Worm (Caenorhabditis elegans) whole organism, L4 larva: ENCODE measurements around the gene Y54G2A.72.
A peak's percentile ranks its signal among the peaks of the same experiment; 100 is the strongest.
"Not testable (repeated sequence)": the region's sequence is repeated elsewhere in the genome, so short reads cannot be mapped to it uniquely, and the experiment has no call there.

Source experiments
- F26F4.8 ChIP-seq: fragments of 200-800 bp; sonication (Bioruptor generic); conservative IDR thresholded peaks from 2 replicates; pipeline ENCODE4 v1.3.6; 2022; ENCODE audit warnings: missing genetic modification characterization, missing compliant biosample characterization
- F49E8.2 ChIP-seq: sonication (generic microtip); optimal IDR thresholded peaks from 2 replicates; lab custom pipeline; 2016; ENCODE audit warnings: missing compliant biosample characterization, mild to moderate bottlenecking, missing genetic modification characterization, borderline replicate concordance
- T20F7.1 ChIP-seq: fragments of 200-800 bp; sonication (Bioruptor generic); optimal IDR thresholded peaks from 2 replicates; lab custom pipeline; 2018; ENCODE audit warnings: mild to moderate bottlenecking, missing genetic modification characterization, missing compliant biosample characterization
- Y48G9A.11 ChIP-seq: fragments of 200-800 bp; sonication (Bioruptor generic); IDR thresholded peaks from 2 replicates; pipeline ENCODE4 v1.3.6; 2022; ENCODE audit warnings: missing genetic modification reagents, missing genetic modification characterization, missing compliant biosample characterization
- Y75B8A.6 ChIP-seq: fragments of 200-800 bp; sonication (Bioruptor generic); IDR thresholded peaks from 2 replicates; pipeline ENCODE4 v1.3.6; 2022; ENCODE audit warnings: missing genetic modification reagents, missing genetic modification characterization, missing compliant biosample characterization
- attf-4 ChIP-seq: sonication (generic microtip); optimal IDR thresholded peaks from 3 replicates; lab custom pipeline; 2017; ENCODE audit warnings: missing biosample characterization, missing genetic modification characterization
- ceh-28 ChIP-seq: fragments of 150-350 bp; optimal IDR thresholded peaks from 2 replicates; lab custom pipeline; 2014; ENCODE audit warnings: missing biosample characterization, missing genetic modification reagents, missing genetic modification characterization
- ceh-32 ChIP-seq: sonication (generic microtip); optimal IDR thresholded peaks from 2 replicates; lab custom pipeline; 2016; ENCODE audit warnings: mild to moderate bottlenecking, missing genetic modification characterization, missing compliant biosample characterization; ENCODE audit not compliant: poor library complexity
- cey-2 ChIP-seq: sonication (generic microtip); optimal IDR thresholded peaks from 3 replicates; lab custom pipeline; 2017; ENCODE audit warnings: missing genetic modification characterization, mild to moderate bottlenecking, missing compliant biosample characterization, antibody characterized with exemption, borderline replicate concordance; ENCODE audit not compliant: insufficient read depth
- ctbp-1 ChIP-seq: fragments of 200-800 bp; sonication (Bioruptor generic); IDR thresholded peaks from 2 replicates; pipeline ENCODE4 v1.3.6; 2022; ENCODE audit warnings: missing genetic modification reagents, missing genetic modification characterization, missing compliant biosample characterization
- daf-8 ChIP-seq: fragments of 200-800 bp; sonication (Bioruptor generic); IDR thresholded peaks from 2 replicates; pipeline ENCODE4 v1.3.6; 2022; ENCODE audit warnings: missing genetic modification characterization, missing compliant biosample characterization
- dmd-6 ChIP-seq: fragments of 200-800 bp; sonication (Bioruptor generic); IDR thresholded peaks from 2 replicates; pipeline ENCODE4 v1.3.6; 2022; ENCODE audit warnings: missing genetic modification reagents, missing genetic modification characterization, missing compliant biosample characterization
- dmd-8 ChIP-seq: fragments of 200-800 bp; sonication (Bioruptor generic); IDR thresholded peaks from 2 replicates; pipeline ENCODE4 v1.3.6; 2022; ENCODE audit warnings: missing genetic modification characterization, missing compliant biosample characterization
- dve-1 ChIP-seq: sonication (generic microtip); optimal IDR thresholded peaks from 2 replicates; lab custom pipeline; 2017; ENCODE audit warnings: antibody characterized with exemption, mild to moderate bottlenecking, missing genetic modification characterization, missing compliant biosample characterization; ENCODE audit not compliant: insufficient read depth
- egl-27 ChIP-seq: sonication (generic microtip); optimal IDR thresholded peaks from 3 replicates; lab custom pipeline; 2017; ENCODE audit warnings: missing biosample characterization, missing genetic modification reagents, missing genetic modification characterization
- egl-43 ChIP-seq: fragments of 200-800 bp; sonication (Bioruptor generic); IDR thresholded peaks from 2 replicates; pipeline ENCODE4 v1.3.6; 2022; ENCODE audit warnings: missing genetic modification reagents, missing genetic modification characterization, missing compliant biosample characterization
- hlh-11 ChIP-seq: fragments of 200-800 bp; sonication (Bioruptor generic); optimal IDR thresholded peaks from 2 replicates; lab custom pipeline; 2018; ENCODE audit warnings: mild to moderate bottlenecking, missing genetic modification characterization, missing compliant biosample characterization
- hmg-1.1 ChIP-seq: fragments of 200-800 bp; sonication (Bioruptor generic); IDR thresholded peaks from 2 replicates; pipeline ENCODE4 v1.3.6; 2022; ENCODE audit warnings: missing genetic modification reagents, missing genetic modification characterization, missing compliant biosample characterization
- lim-7 ChIP-seq: fragments of 200-800 bp; sonication (Bioruptor generic); IDR thresholded peaks from 2 replicates; pipeline ENCODE4 v1.3.6; 2022; ENCODE audit warnings: missing genetic modification characterization, missing compliant biosample characterization
- lin-1 ChIP-seq: fragments of 200-800 bp; sonication (Bioruptor generic); IDR thresholded peaks from 2 replicates; pipeline ENCODE4 v1.3.6; 2022; ENCODE audit warnings: missing genetic modification reagents, missing genetic modification characterization, missing compliant biosample characterization
- lin-38 ChIP-seq: fragments of 200-800 bp; sonication (Bioruptor generic); IDR thresholded peaks from 2 replicates; pipeline ENCODE4 v1.3.6; 2022; ENCODE audit warnings: missing genetic modification reagents, missing genetic modification characterization, missing compliant biosample characterization
- madf-5 ChIP-seq, 2 experiments: fragments of 200-800 bp; sonication (Bioruptor generic); IDR thresholded peaks; 2 replicates each; pipeline ENCODE4 v1.3.6; 2022; ENCODE audit warnings: missing compliant biosample characterization in 2 of 2, missing genetic modification characterization in 2 of 2
- mdt-29 ChIP-seq: fragments of 200-800 bp; sonication (Bioruptor generic); IDR thresholded peaks from 2 replicates; pipeline ENCODE4 v1.3.6; 2022; ENCODE audit warnings: missing genetic modification reagents, missing genetic modification characterization, missing compliant biosample characterization
- mxl-2 ChIP-seq: fragments of 200-800 bp; sonication (Bioruptor generic); conservative IDR thresholded peaks from 2 replicates; pipeline ENCODE4 v1.3.6; 2022; ENCODE audit warnings: missing genetic modification reagents, missing genetic modification characterization, missing compliant biosample characterization
- nhr-102 ChIP-seq: sonication (generic microtip); optimal IDR thresholded peaks from 2 replicates; lab custom pipeline; 2016; ENCODE audit warnings: mild to moderate bottlenecking, missing genetic modification characterization, moderate library complexity, missing compliant biosample characterization
- nhr-237 ChIP-seq: sonication (generic microtip); optimal IDR thresholded peaks from 2 replicates; lab custom pipeline; 2017; ENCODE audit warnings: missing biosample characterization, missing genetic modification characterization
- nhr-28 ChIP-seq: fragments of 150-350 bp; optimal IDR thresholded peaks from 2 replicates; lab custom pipeline; 2014; ENCODE audit warnings: missing biosample characterization, missing genetic modification characterization
- nhr-41 ChIP-seq: fragments of 200-800 bp; sonication (Bioruptor generic); IDR thresholded peaks from 2 replicates; pipeline ENCODE4 v1.3.6; 2022; ENCODE audit warnings: missing genetic modification reagents, missing genetic modification characterization, missing compliant biosample characterization
- nhr-42 ChIP-seq: fragments of 200-800 bp; sonication (Bioruptor generic); IDR thresholded peaks from 2 replicates; pipeline ENCODE4 v1.3.6; 2022; ENCODE audit warnings: missing genetic modification characterization, missing compliant biosample characterization
- nhr-6 ChIP-seq: fragments of 150-350 bp; optimal IDR thresholded peaks from 2 replicates; lab custom pipeline; 2014; ENCODE audit warnings: missing biosample characterization, missing genetic modification characterization
- nhr-77 ChIP-seq: fragments of 150-350 bp; optimal IDR thresholded peaks from 2 replicates; lab custom pipeline; 2014; ENCODE audit warnings: missing biosample characterization, missing genetic modification characterization
- pha-4 ChIP-seq, 2 experiments: fragments of 150-350 bp in 1 of 2; fragments of 200-800 bp in 1 of 2; sonication (Bioruptor generic) in 1 of 2; IDR thresholded peaks in 1 of 2; optimal IDR thresholded peaks in 1 of 2; 2 replicates each; pipeline versions ENCODE4 v1.3.6 to Lab custom; 2014 to 2022; ENCODE audit warnings: missing genetic modification characterization in 2 of 2, missing genetic modification reagents in 2 of 2, missing biosample characterization in 1 of 2, missing compliant biosample characterization in 1 of 2
- php-3 ChIP-seq: fragments of 200-800 bp; sonication (Bioruptor generic); IDR thresholded peaks from 2 replicates; pipeline ENCODE4 v1.3.6; 2022; ENCODE audit warnings: missing genetic modification reagents, missing genetic modification characterization, missing compliant biosample characterization
- pqm-1 ChIP-seq: sonication (generic microtip); optimal IDR thresholded peaks from 2 replicates; lab custom pipeline; 2017; ENCODE audit warnings: missing biosample characterization, missing genetic modification characterization
- rbr-2 ChIP-seq: sonication (generic microtip); optimal IDR thresholded peaks from 2 replicates; lab custom pipeline; 2016; ENCODE audit warnings: missing genotype, missing genetic modification characterization, missing compliant biosample characterization
- saeg-2 ChIP-seq: fragments of 200-800 bp; sonication (Bioruptor generic); IDR thresholded peaks from 2 replicates; pipeline ENCODE4 v1.3.6; 2022; ENCODE audit warnings: missing genetic modification reagents, missing genetic modification characterization, missing compliant biosample characterization
- spr-3 ChIP-seq: fragments of 200-800 bp; sonication (Bioruptor generic); optimal IDR thresholded peaks from 2 replicates; lab custom pipeline; 2018; ENCODE audit warnings: mild to moderate bottlenecking, missing genetic modification characterization, missing compliant biosample characterization
- unc-39 ChIP-seq: sonication (generic microtip); optimal IDR thresholded peaks from 2 replicates; lab custom pipeline; 2017; ENCODE audit warnings: missing biosample characterization, missing genetic modification characterization
- zfp-2 ChIP-seq: sonication (generic microtip); optimal IDR thresholded peaks from 2 replicates; lab custom pipeline; 2016; ENCODE audit warnings: mild to moderate bottlenecking, missing genetic modification characterization, missing compliant biosample characterization
- ztf-11 ChIP-seq: fragments of 150-350 bp; optimal IDR thresholded peaks from 2 replicates; lab custom pipeline; 2014; ENCODE audit warnings: missing biosample characterization, missing genetic modification characterization
- ztf-7 ChIP-seq: fragments of 150-350 bp; optimal IDR thresholded peaks from 2 replicates; lab custom pipeline; 2014; ENCODE audit warnings: missing biosample characterization, missing genetic modification characterization

Y54G2A.72 gene

DNA sequence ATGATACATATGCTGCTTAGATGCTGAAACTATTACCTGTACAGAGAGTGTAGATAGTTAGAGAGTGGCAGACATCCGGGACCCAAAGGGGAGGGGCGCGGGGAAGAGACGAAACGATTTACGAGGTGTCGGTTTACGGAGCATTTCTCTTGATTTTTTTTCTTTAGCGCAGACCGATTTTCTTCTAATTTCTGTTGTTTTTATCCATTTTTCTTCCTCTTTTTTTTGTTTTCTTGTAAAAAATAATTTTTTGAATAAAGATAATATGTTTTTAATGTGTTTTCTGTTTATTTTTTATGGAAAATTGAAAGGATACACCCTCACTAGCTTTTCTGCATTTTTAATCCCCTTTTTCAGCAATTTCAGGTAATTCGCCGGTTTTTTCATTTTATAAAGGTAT is at the start of gene Y54G2A.72:
Gene Y54G2A.72 (plus strand): TSS at position 301 of the 400 bp plus-strand sequence.
- TF ChIP-seq egl-43; pha-4 (GFP tag; IDR thresholded peaks at IDR 0.05; lab: Robert Waterston, UW); pha-4 (tag; optimal IDR thresholded peaks at IDR 0.05; lab: Kevin White, UChicago); pqm-1: not testable (repeated sequence)
- TF ChIP-seq, all 104 proteins: peak for 0; not testable (repeated sequence) for 104

- TF ChIP-seq pha-4 (GFP tag; IDR thresholded peaks at IDR 0.05; lab: Robert Waterston, UW) (no peak), pha-4 (tag; optimal IDR thresholded peaks at IDR 0.05; lab: Kevin White, UChicago) (no peak), T20F7.1 (GFP tag; lab: Kevin White, UChicago) (peak; percentile 25), pqm-1 (peak; percentile 47), dve-1 (tag; lab: Kevin White, UChicago) (peak; percentile 19), nhr-28 (tag; lab: Kevin White, UChicago) (peak; percentile 61), dmd-6 (GFP tag; lab: Robert Waterston, UW) (peak; percentile 37; the same call in 1 of the 2 replicates), unc-39 (tag; lab: Kevin White, UChicago) (no peak)
Measured at ce11 chrIV:2729957-2730356, 48.0 kb upstream of the Y54G2A.72 start, which contains the start of gene Y94H6A.2. Y94H6A.2 (plus strand) TSS chrIV:2730292.

DNA sequence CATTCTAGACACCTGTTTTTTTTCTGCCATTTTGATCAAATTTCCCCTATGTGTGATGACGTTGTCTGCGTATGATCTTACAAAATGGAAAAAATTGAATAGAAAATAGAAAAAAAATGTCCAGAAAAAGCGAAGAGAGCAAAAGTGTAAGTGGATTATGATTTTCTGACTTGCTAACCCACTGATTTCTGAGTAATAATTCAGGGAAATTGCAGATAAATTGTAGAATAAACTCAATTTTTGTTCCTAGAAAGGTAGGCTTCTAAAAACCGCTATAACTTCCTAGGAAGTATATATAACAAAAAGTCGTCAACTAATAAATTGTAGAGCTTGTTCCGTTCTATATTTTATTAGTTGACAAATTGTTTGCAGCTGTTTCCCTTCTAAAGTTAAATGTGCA is 43.3 kb upstream of the Y54G2A.72 start:
- TF ChIP-seq zfp-2 (tag; lab: Kevin White, UChicago) (no peak), cey-2 (tag; lab: Kevin White, UChicago) (no peak), egl-27 (tag; lab: Kevin White, UChicago) (no peak), nhr-77 (no peak), php-3 (no peak), nhr-102 (tag; lab: Kevin White, UChicago) (no peak), rbr-2 (no peak), attf-4 (tag; lab: Kevin White, UChicago) (no peak), F26F4.8 (no peak), mxl-2 (GFP tag; lab: Robert Waterston, UW) (no peak), ctbp-1 (GFP tag; lab: Robert Waterston, UW) (no peak)
- TF ChIP-seq, all 104 proteins: peak for 0

DNA sequence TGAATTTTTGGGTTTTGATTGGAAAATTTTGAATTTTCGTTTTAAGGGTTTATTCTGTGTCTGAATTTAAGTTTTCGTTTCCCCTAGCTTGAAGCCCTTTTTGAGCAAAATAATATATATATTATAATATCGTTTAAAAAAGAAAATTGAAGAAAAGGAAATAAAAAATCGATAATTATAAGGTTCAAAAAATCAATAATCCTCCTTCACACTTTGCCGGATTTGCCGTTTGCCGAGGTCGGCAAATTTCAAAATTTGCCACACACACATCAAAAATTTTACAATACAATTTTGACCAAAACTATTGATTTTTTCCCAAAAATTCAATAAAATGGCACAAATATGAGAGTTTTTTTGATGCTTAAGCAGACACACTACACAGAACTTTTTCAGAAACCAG is 41.4 kb upstream of the Y54G2A.72 start:
- TF ChIP-seq ztf-11 (tag; lab: Kevin White, UChicago): no peak
- TF ChIP-seq ceh-28: peak; percentile 50

- TF ChIP-seq F49E8.2 (tag; lab: Kevin White, UChicago) (no peak), hlh-11 (no peak), nhr-237 (no peak), dmd-8 (GFP tag; lab: Robert Waterston, UW) (no peak), nhr-6 (tag; lab: Kevin White, UChicago) (no peak), ztf-7 (tag; lab: Kevin White, UChicago) (no peak), ceh-32 (tag; lab: Kevin White, UChicago) (no peak), spr-3 (no peak), pqm-1 (no peak), daf-8 (GFP tag; lab: Robert Waterston, UW) (no peak)
Measured at ce11 chrIV:2738466-2738865, 39.5 kb upstream of the Y54G2A.72 start.

ce11 chrIV:2740035-2740434 is 37.9 kb upstream of the Y54G2A.72 start:
- TF ChIP-seq F26F4.8: peak; percentile 97
- TF ChIP-seq lin-38: peak; percentile 85
- peak; percentile 99 for TF ChIP-seq lim-7 (GFP tag; lab: Robert Waterston, UW)
- peak; percentile 90 to 93 for TF ChIP-seq madf-5 (GFP tag; IDR thresholded peaks at IDR 0.05; lab: Robert Waterston, UW)
- TF ChIP-seq dmd-6 (GFP tag; lab: Robert Waterston, UW): peak; percentile 65
- TF ChIP-seq dmd-8 (GFP tag; lab: Robert Waterston, UW): peak; percentile 99
- TF ChIP-seq egl-43: peak; percentile 97
- peak; percentile 85 for TF ChIP-seq saeg-2 (GFP tag; lab: Robert Waterston, UW)
- peak; percentile 81 for TF ChIP-seq mxl-2 (GFP tag; lab: Robert Waterston, UW)
- peak; percentile 72; the same call in 1 of the 2 replicates for TF ChIP-seq Y75B8A.6 (GFP tag; lab: Robert Waterston, UW)
- peak; percentile 81 for TF ChIP-seq mdt-29 (GFP tag; lab: Robert Waterston, UW)
- peak; percentile 79 for TF ChIP-seq nhr-42 (GFP tag; lab: Robert Waterston, UW)
- peak; percentile 84 for TF ChIP-seq Y48G9A.11 (GFP tag; lab: Robert Waterston, UW)
- peak; percentile 21; the same call in 1 of the 2 replicates for TF ChIP-seq daf-8 (GFP tag; lab: Robert Waterston, UW)
- peak; percentile 89 for TF ChIP-seq lin-1
- peak; percentile 81 for TF ChIP-seq php-3
- peak; percentile 88 for TF ChIP-seq hmg-1.1 (GFP tag; lab: Robert Waterston, UW)
- TF ChIP-seq nhr-41 (GFP tag; lab: Robert Waterston, UW): peak; percentile 92
